Fruit fly (Drosophila melanogaster): Measurements from ENCODE around the gene Nnk.
A peak's percentile ranks its signal among the peaks of the same experiment; 100 is the strongest.

The Nnk gene

DNA sequence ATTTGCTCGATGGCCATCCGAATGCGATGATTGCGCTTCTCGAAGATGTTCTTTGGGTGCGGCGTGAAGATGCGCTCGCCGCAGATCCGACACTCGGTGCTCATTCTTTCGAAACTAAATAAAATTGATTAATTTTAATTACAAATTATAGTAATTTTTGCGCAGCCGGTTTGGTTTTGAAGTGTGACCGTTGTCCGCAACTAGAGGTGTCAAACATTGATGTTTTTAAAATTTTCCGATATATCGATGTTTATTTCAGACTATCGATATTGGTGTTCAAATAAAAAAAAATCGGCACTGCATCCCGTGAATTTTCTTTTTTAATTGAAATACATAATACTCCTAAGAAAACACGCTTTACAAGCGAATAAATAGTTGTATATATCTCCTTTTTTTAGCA, 4.0 kb upstream of the Nnk start, which contains the start of gene Odj (continued):
- TF ChIP-seq CG15601 (tag; optimal IDR thresholded peaks at IDR 0.05) (peak; percentile 3), fru (optimal IDR thresholded peaks at IDR 0.05) (no peak), ab (GFP tag; optimal IDR thresholded peaks at IDR 0.05) (no peak), onecut (GFP tag; IDR thresholded peaks at IDR 0.05) (no peak), CG18262 (tag; optimal IDR thresholded peaks at IDR 0.05) (no peak), slou (GFP tag; optimal IDR thresholded peaks at IDR 0.05) (no peak), Ptx1 (GFP tag; IDR thresholded peaks at IDR 0.05) (no peak), CG15011 (GFP tag; optimal IDR thresholded peaks at IDR 0.05) (no peak), CG3281 (GFP tag; optimal IDR thresholded peaks at IDR 0.05) (no peak), CG2712 (tag; optimal IDR thresholded peaks at IDR 0.05) (peak; percentile 47), Bgb (GFP tag; IDR thresholded peaks at IDR 0.05; ENCODE audit: partially characterized antibody) (peak; percentile 94), wor (GFP tag; IDR thresholded peaks at IDR 0.05) (no peak), MESR4 (GFP tag; optimal IDR thresholded peaks at IDR 0.05) (peak; percentile 57), CG16863 (GFP tag; optimal IDR thresholded peaks at IDR 0.05) (no peak), h (optimal IDR thresholded peaks at IDR 0.05) (no peak), tio (GFP tag; optimal IDR thresholded peaks at IDR 0.05) (no peak), CG13287 (GFP tag; IDR thresholded peaks at IDR 0.05; ENCODE audit: partially characterized antibody) (peak; percentile 97), insv (GFP tag; optimal IDR thresholded peaks at IDR 0.05) (no peak), sob (GFP tag; IDR thresholded peaks at IDR 0.05) (0 out of 2 replicates have a peak, but pooled peaks have one; percentile 7), Hr39 (optimal IDR thresholded peaks at IDR 0.05) (no peak), Myb (GFP tag; optimal IDR thresholded peaks at IDR 0.05) (peak; percentile 18), CG14014 (GFP tag; IDR thresholded peaks at IDR 0.05) (no peak), CG7372 (GFP tag; IDR thresholded peaks at IDR 0.05) (no peak), CG15479 (GFP tag; optimal IDR thresholded peaks at IDR 0.05) (no peak), CG7928 (GFP tag; optimal IDR thresholded peaks at IDR 0.05) (no peak), Taf1 (GFP tag; IDR thresholded peaks at IDR 0.05) (no peak), ash1 (GFP tag; optimal IDR thresholded peaks at IDR 0.05) (no peak), CG1647 (GFP tag; optimal IDR thresholded peaks at IDR 0.05) (no peak), Hey (tag; optimal IDR thresholded peaks at IDR 0.05) (no peak), CG6254 (GFP tag; optimal IDR thresholded peaks at IDR 0.05) (no peak), gsb-n (tag; optimal IDR thresholded peaks at IDR 0.05) (no peak), zen2 (GFP tag; IDR thresholded peaks at IDR 0.05; ENCODE audit: partially characterized antibody) (peak; percentile 95), Mrtf (GFP tag; IDR thresholded peaks at IDR 0.05) (no peak), CHES-1-like (GFP tag; optimal IDR thresholded peaks at IDR 0.05) (no peak), CG6175 (GFP tag; IDR thresholded peaks at IDR 0.05) (no peak), hth (optimal IDR thresholded peaks at IDR 0.05) (no peak), sr (GFP tag; IDR thresholded peaks at IDR 0.05) (no peak), Fer3 (tag; optimal IDR thresholded peaks at IDR 0.05) (no peak), tin (GFP tag; optimal IDR thresholded peaks at IDR 0.05) (no peak), Aef1 (GFP tag; IDR thresholded peaks at IDR 0.05) (no peak), prd (optimal IDR thresholded peaks at IDR 0.05) (no peak), prd (GFP tag; IDR thresholded peaks at IDR 0.05) (no peak), CG12155 (GFP tag; optimal IDR thresholded peaks at IDR 0.05) (no peak), schlank (tag; optimal IDR thresholded peaks at IDR 0.05) (no peak), zfh1 (GFP tag; IDR thresholded peaks at IDR 0.05) (no peak), NK7.1 (GFP tag; optimal IDR thresholded peaks at IDR 0.05) (no peak), NC2β (GFP tag; optimal IDR thresholded peaks at IDR 0.05) (no peak), CG8944 (GFP tag; optimal IDR thresholded peaks at IDR 0.05) (no peak), CG4617 (GFP tag; optimal IDR thresholded peaks at IDR 0.05; ENCODE audit: borderline replicate concordance) (peak; percentile 51), CG3726 (GFP tag; IDR thresholded peaks at IDR 0.05) (no peak), Atf3 (GFP tag; optimal IDR thresholded peaks at IDR 0.05) (no peak), CG10462 (GFP tag; optimal IDR thresholded peaks at IDR 0.05) (no peak), dan (GFP tag; IDR thresholded peaks at IDR 0.05) (no peak), shn (GFP tag; optimal IDR thresholded peaks at IDR 0.05) (no peak)
